Worm (Caenorhabditis elegans) whole organism, L1 larva: ENCODE data around the gene C04E12.5.

Source experiments
- ets-5 ChIP-seq: fragments of 200-800 bp; sonication (Bioruptor generic); IDR thresholded peaks from 2 replicates; pipeline ENCODE4 v1.3.6; 2022; ENCODE audit warnings: missing genetic modification characterization, missing compliant biosample characterization
- lin-39 ChIP-seq: fragments of 150-350 bp; optimal IDR thresholded peaks from 2 replicates; lab custom pipeline; 2014; ENCODE audit warnings: missing biosample characterization, missing genetic modification reagents, missing genetic modification characterization
- mep-1 ChIP-seq: fragments of 150-350 bp; optimal IDR thresholded peaks from 2 replicates; lab custom pipeline; 2014; ENCODE audit warnings: missing biosample characterization, missing genetic modification characterization

- TF ChIP-seq mep-1 (tag; lab: Kevin White, UChicago) = no peak
- no peak for TF ChIP-seq ets-5 (GFP tag; lab: Robert Waterston, UW)
- TF ChIP-seq lin-39 (tag; lab: Kevin White, UChicago) = no peak
These were observed 15.9 kb upstream of the C04E12.5 start, which contains the start of gene C17B7.3 for ce11 chrV:3342504-3342903.
